Fruit fly (Drosophila melanogaster) whole organism, pupa: ENCODE data around the gene CG9101.

Source experiments
- CG10348 ChIP-seq: fragments of 200-800 bp; sonication (Bioruptor generic); IDR thresholded peaks from 2 replicates; pipeline ENCODE4 v1.3.6; 2022; ENCODE audit warnings: missing biosample characterization, missing genetic modification characterization
- CG12605 ChIP-seq: fragments of 200-800 bp; sonication (Bioruptor generic); IDR thresholded peaks from 2 replicates; pipeline ENCODE4 v1.3.6; 2022; ENCODE audit warnings: missing biosample characterization, missing genetic modification characterization
- CG13204 ChIP-seq: fragments of 200-800 bp; sonication (Bioruptor generic); optimal IDR thresholded peaks from 2 replicates; lab custom pipeline; 2018; ENCODE audit warnings: missing biosample characterization, mild to moderate bottlenecking, missing genetic modification characterization, moderate library complexity
- CG14655 ChIP-seq: fragments of 200-800 bp; sonication (Bioruptor generic); optimal IDR thresholded peaks from 3 replicates; lab custom pipeline; 2017; ENCODE audit warnings: mild to moderate bottlenecking, missing biosample characterization, missing genetic modification reagents, missing genetic modification characterization
- CG15710 ChIP-seq: fragments of 200-800 bp; sonication (Bioruptor generic); optimal IDR thresholded peaks from 2 replicates; lab custom pipeline; 2018; ENCODE audit warnings: missing biosample characterization, mild to moderate bottlenecking, missing genetic modification characterization, moderate library complexity
- CG17806 ChIP-seq: fragments of 200-800 bp; sonication (Bioruptor generic); optimal IDR thresholded peaks from 2 replicates; lab custom pipeline; 2018; ENCODE audit warnings: missing biosample characterization, mild to moderate bottlenecking, missing genetic modification characterization, moderate library complexity
- CG32121 ChIP-seq: fragments of 200-800 bp; sonication (Bioruptor generic); IDR thresholded peaks from 2 replicates; pipeline ENCODE4 v1.3.6; 2022; ENCODE audit warnings: missing biosample characterization, missing genetic modification characterization
- CG34367 ChIP-seq: fragments of 200-800 bp; sonication (Bioruptor generic); optimal IDR thresholded peaks from 2 replicates; lab custom pipeline; 2018; ENCODE audit warnings: missing biosample characterization, mild to moderate bottlenecking, missing genetic modification characterization
- CG4496 ChIP-seq: fragments of 200-800 bp; sonication (Bioruptor generic); IDR thresholded peaks from 3 replicates; pipeline ENCODE4 v1.3.6; 2022; ENCODE audit warnings: missing biosample characterization, missing genetic modification characterization
- CG8159 ChIP-seq: fragments of 200-800 bp; sonication (Bioruptor generic); optimal IDR thresholded peaks from 3 replicates; lab custom pipeline; 2018; ENCODE audit warnings: missing biosample characterization, mild to moderate bottlenecking, missing genetic modification characterization, moderate library complexity
- CG8301 ChIP-seq: fragments of 200-800 bp; sonication (Bioruptor generic); optimal IDR thresholded peaks from 2 replicates; lab custom pipeline; 2018; ENCODE audit warnings: missing biosample characterization, mild to moderate bottlenecking, missing genetic modification characterization
- CG9948 ChIP-seq: fragments of 200-800 bp; sonication (Bioruptor generic); optimal IDR thresholded peaks from 2 replicates; lab custom pipeline; 2018; ENCODE audit warnings: missing biosample characterization, mild to moderate bottlenecking, missing genetic modification characterization, moderate library complexity
- D1 ChIP-seq: fragments of 200-800 bp; sonication (Bioruptor generic); optimal IDR thresholded peaks from 2 replicates; lab custom pipeline; 2018; ENCODE audit warnings: missing biosample characterization, mild to moderate bottlenecking, missing genetic modification characterization, moderate library complexity
- EcR ChIP-seq: fragments of 200-800 bp; sonication (Bioruptor generic); optimal IDR thresholded peaks from 3 replicates; lab custom pipeline; 2019; ENCODE audit warnings: missing biosample characterization, missing genetic modification characterization, mild to moderate bottlenecking, moderate library complexity, missing genetic modification reagents
- Ets98B ChIP-seq: fragments of 200-800 bp; sonication (Bioruptor generic); IDR thresholded peaks from 2 replicates; pipeline ENCODE4 v1.3.6; 2022; ENCODE audit warnings: missing biosample characterization, missing genetic modification characterization
- Pif1A ChIP-seq: fragments of 200-800 bp; sonication (Bioruptor generic); optimal IDR thresholded peaks from 3 replicates; lab custom pipeline; 2016; ENCODE audit warnings: missing biosample characterization, missing genetic modification characterization
- Pif1B ChIP-seq: fragments of 200-800 bp; sonication (Bioruptor generic); optimal IDR thresholded peaks from 3 replicates; lab custom pipeline; 2016; ENCODE audit warnings: missing biosample characterization, missing genetic modification characterization
- Snoo ChIP-seq: fragments of 200-800 bp; sonication (Bioruptor generic); optimal IDR thresholded peaks from 3 replicates; lab custom pipeline; 2017; ENCODE audit warnings: missing biosample characterization, mild to moderate bottlenecking, missing genetic modification characterization, inconsistent platforms
- fd96Ca ChIP-seq: fragments of 200-800 bp; sonication (Bioruptor generic); IDR thresholded peaks from 3 replicates; pipeline ENCODE4 v1.3.6; 2022; ENCODE audit warnings: missing biosample characterization, missing genetic modification characterization
- gl ChIP-seq: fragments of 200-800 bp; sonication (Bioruptor generic); optimal IDR thresholded peaks from 2 replicates; lab custom pipeline; 2018; ENCODE audit warnings: missing biosample characterization, mild to moderate bottlenecking, missing genetic modification characterization
- rn ChIP-seq: fragments of 200-800 bp; sonication (Bioruptor generic); IDR thresholded peaks from 2 replicates; pipeline ENCODE4 v1.3.6; 2022; ENCODE audit warnings: missing biosample characterization, missing genetic modification characterization

The CG9101 gene

DNA sequence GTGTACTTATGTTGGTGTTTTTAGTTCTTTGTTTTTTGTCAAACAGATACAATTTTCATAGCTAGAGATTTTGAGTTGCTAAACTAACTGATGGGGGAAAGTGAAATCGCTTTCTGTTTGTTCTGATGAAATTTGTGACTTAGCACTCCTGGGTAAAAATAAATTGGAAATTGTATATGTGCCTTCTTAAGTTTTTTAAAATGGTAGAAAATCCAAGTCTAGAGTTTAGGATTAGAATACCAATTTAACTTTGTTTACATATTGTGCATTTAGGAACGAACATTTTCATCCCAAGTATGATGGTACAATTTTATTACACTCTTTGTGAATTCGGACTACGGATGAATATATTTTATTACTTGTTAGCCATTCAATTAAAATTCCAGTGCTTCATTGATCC is at the start of gene CG9101:
TSS of gene CG9101 (minus strand) at position 101 of the 400 bp plus-strand sequence.
- TF ChIP-seq gl (tag; lab: Kevin White, UChicago) (no peak), CG34367 (tag; lab: Kevin White, UChicago) (no peak), rn (GFP tag; lab: Robert Waterston, UW) (no peak), CG4496 (GFP tag; lab: Robert Waterston, UW) (no peak), CG12605 (GFP tag; lab: Robert Waterston, UW) (no peak)

DNA sequence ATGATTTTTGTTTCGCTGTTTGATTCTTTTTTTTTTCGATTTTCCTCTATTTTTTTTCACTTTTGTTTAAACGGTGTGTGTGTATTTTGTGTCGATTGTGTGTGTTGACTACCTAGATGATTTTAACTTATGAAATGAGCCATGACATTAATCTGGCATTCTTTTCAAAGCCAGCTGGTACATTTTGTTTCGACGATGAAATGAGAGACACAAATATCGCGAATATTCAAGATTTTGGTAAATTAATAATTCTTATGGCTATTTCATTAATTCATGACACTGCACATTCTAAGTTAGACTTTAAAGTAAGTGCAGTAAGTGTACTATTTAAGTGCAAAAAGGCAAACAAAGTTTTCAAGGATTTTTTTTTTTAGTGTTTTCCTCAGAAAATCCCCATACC is 42.6 kb upstream of the CG9101 start, which contains the start of gene CG9106:
TSS of gene CG9106 (minus strand) at position 101 of the 400 bp plus-strand sequence.
- no peak for TF ChIP-seq CG34367 (tag; lab: Kevin White, UChicago)
- no peak for TF ChIP-seq CG10348
- TF ChIP-seq fd96Ca, result no peak
- no peak for TF ChIP-seq CG12605 (GFP tag; lab: Robert Waterston, UW)
- no peak for TF ChIP-seq CG32121 (GFP tag; lab: Robert Waterston, UW)
- TF ChIP-seq gl (tag; lab: Kevin White, UChicago), result no peak
- TF ChIP-seq CG15710 (tag; lab: Kevin White, UChicago), result no peak
- TF ChIP-seq Snoo, result no peak
- no peak for TF ChIP-seq Ets98B (GFP tag; lab: Robert Waterston, UW)
- TF ChIP-seq CG14655 (GFP tag; lab: Kevin White, UChicago), result no peak
- no peak for TF ChIP-seq Pif1B (GFP tag; lab: Kevin White, UChicago)
- no peak for TF ChIP-seq CG8159

DNA sequence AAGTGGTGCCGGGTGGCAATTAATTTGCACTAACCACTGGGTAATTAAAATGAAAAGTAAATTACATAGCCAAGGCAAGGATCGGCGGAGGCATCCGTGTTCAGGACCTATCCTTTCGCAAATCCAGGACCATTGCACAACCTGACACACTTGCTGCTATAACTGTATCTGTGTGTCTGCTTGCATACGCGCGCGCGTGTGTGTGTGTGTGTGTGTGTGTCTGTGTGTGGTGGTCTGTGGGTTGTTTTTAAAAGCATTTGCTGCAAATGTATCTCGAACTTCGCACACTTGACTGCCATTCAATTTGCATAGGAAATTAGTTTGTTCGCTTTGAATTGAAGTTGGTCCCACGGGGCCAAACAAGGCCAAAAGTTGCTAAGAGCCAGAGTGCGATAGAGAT is 29.6 kb upstream of the CG9101 start:
- no peak for TF ChIP-seq D1 (tag; lab: Kevin White, UChicago)
- no peak for TF ChIP-seq CG8159
- TF ChIP-seq CG17806 (tag; lab: Kevin White, UChicago), result no peak
- TF ChIP-seq CG14655 (GFP tag; lab: Kevin White, UChicago), result no peak
- TF ChIP-seq CG13204 (GFP tag; lab: Kevin White, UChicago), result no peak
- no peak for TF ChIP-seq CG10348
- no peak for TF ChIP-seq gl (tag; lab: Kevin White, UChicago)

DNA sequence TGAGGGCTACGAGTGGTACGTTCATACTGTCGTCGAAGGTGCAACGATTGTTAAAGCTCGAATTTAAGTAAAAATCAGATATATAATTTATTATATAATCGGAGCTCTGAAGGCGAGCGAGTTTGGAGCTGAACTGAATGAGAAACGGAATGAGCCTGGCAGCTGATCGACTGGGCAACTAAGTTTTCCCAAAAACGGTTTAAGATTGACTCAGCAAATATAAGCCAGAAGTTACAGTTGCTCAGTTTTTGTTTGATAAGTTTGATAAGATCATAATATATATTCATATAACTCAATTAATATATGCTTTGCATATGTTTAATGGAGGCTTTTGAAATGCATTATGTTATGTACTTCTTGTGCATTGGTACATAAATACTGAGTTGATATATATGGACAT is 15.1 kb upstream of the CG9101 start, which contains the start of gene PPYR1:
TSS of gene PPYR1 (minus strand) at position 101 of the 400 bp plus-strand sequence.
- TF ChIP-seq CG13204 (GFP tag; lab: Kevin White, UChicago), result no peak
- no peak for TF ChIP-seq Pif1B (GFP tag; lab: Kevin White, UChicago)
- TF ChIP-seq CG10348, result no peak
- no peak for TF ChIP-seq CG8301 (tag; lab: Kevin White, UChicago)
- TF ChIP-seq Pif1A (GFP tag; lab: Kevin White, UChicago), result no peak
- no peak for TF ChIP-seq fd96Ca
- TF ChIP-seq gl (tag; lab: Kevin White, UChicago), result no peak
- TF ChIP-seq Snoo, result no peak

DNA sequence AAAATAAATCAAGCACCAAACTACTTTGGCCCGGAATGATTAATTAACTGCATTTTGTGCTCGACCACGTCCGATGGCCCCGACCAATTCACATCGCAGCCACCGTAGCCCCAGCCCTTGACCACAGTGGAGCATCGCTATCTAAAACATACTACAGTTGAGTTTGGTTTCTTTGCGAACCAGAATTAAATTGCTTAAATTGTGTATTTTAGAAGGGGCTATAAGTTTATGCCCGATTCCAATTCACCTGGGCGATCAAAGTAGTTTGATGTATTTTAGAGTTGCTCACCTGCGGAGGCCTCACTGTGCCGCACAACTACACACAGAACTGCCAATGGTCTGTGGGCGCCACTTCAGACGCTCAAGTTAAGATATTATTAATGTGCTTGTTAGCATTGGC is 5.6 kb upstream of the CG9101 start:
- TF ChIP-seq CG9948 (no peak), Pif1A (GFP tag; lab: Kevin White, UChicago) (no peak), CG15710 (tag; lab: Kevin White, UChicago) (no peak), gl (tag; lab: Kevin White, UChicago) (no peak), CG12605 (GFP tag; lab: Robert Waterston, UW) (no peak), CG8159 (no peak), CG13204 (GFP tag; lab: Kevin White, UChicago) (no peak), CG32121 (GFP tag; lab: Robert Waterston, UW) (no peak), CG4496 (GFP tag; lab: Robert Waterston, UW) (no peak), D1 (tag; lab: Kevin White, UChicago) (no peak), Ets98B (GFP tag; lab: Robert Waterston, UW) (no peak), CG10348 (no peak), rn (GFP tag; lab: Robert Waterston, UW) (no peak), CG34367 (tag; lab: Kevin White, UChicago) (no peak), fd96Ca (no peak), Snoo (no peak), Pif1B (GFP tag; lab: Kevin White, UChicago) (no peak), CG17806 (tag; lab: Kevin White, UChicago) (no peak)

DNA sequence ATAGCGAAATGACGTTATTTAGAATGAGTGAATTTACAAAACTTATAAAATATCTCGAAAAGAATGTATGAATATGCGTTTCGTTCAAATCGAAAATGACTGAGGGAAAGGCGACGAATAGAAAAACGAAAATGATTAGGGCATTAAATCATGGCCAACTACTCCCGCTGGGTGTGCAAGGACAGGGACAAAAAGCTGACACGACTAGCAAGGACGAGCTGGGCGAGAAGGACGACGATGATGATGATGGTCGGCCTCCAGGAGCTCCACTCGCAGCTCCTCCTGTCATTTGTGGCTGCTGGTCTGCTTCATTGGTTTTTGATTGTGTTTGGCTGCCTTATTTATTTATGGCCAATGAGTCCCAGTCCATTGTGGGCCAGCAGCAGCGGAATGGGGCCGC is 6.2 kb downstream of the CG9101 start, which contains the start of gene CG43076:
TSS of gene CG43076 (minus strand) at position 101 of the 400 bp plus-strand sequence.
- no peak for TF ChIP-seq Pif1A (GFP tag; lab: Kevin White, UChicago)
- TF ChIP-seq Pif1B (GFP tag; lab: Kevin White, UChicago), result no peak
- no peak for TF ChIP-seq rn (GFP tag; lab: Robert Waterston, UW)
- no peak for TF ChIP-seq CG9948
- TF ChIP-seq CG10348, result no peak
- no peak for TF ChIP-seq CG12605 (GFP tag; lab: Robert Waterston, UW)
- TF ChIP-seq EcR (GFP tag; lab: Kevin White, UChicago), result no peak
- no peak for TF ChIP-seq CG14655 (GFP tag; lab: Kevin White, UChicago)
- TF ChIP-seq CG13204 (GFP tag; lab: Kevin White, UChicago), result no peak
- TF ChIP-seq CG4496 (GFP tag; lab: Robert Waterston, UW), result no peak
- no peak for TF ChIP-seq CG8301 (tag; lab: Kevin White, UChicago)
- TF ChIP-seq Ets98B (GFP tag; lab: Robert Waterston, UW), result no peak
- no peak for TF ChIP-seq Snoo
- no peak for TF ChIP-seq CG17806 (tag; lab: Kevin White, UChicago)
- TF ChIP-seq CG32121 (GFP tag; lab: Robert Waterston, UW), result no peak
- no peak for TF ChIP-seq D1 (tag; lab: Kevin White, UChicago)
- TF ChIP-seq fd96Ca, result no peak
- TF ChIP-seq, all 21 proteins: peak for 0
